Fruit fly (Drosophila melanogaster) whole organism, embryonic: ENCODE results near the gene CG16956.

Experiments used
- Abd-B ChIP-seq: fragments of 200-800 bp; sonication (Bioruptor generic); optimal IDR thresholded peaks from 2 replicates; lab custom pipeline; 2018; ENCODE audit warnings: missing biosample characterization, mild to moderate bottlenecking, missing genetic modification characterization, moderate library complexity
- Adf1 ChIP-seq: fragments of 200-800 bp; sonication (Bioruptor generic); IDR thresholded peaks from 2 replicates; pipeline ENCODE4 v1.3.6; 2022; ENCODE audit warnings: missing biosample characterization, missing genetic modification characterization
- Bgb ChIP-seq: fragments of 200-800 bp; sonication (Bioruptor generic); IDR thresholded peaks from 2 replicates; pipeline ENCODE4 v1.3.6; 2022; ENCODE audit warnings: missing biosample characterization, missing genetic modification characterization; ENCODE audit not compliant: partially characterized antibody
- C15 ChIP-seq: fragments of 200-800 bp; sonication (Bioruptor generic); IDR thresholded peaks from 3 replicates; pipeline ENCODE4 v1.3.6; 2022; ENCODE audit warnings: missing biosample characterization, missing genetic modification characterization
- CG10431 ChIP-seq: fragments of 200-800 bp; sonication (Bioruptor generic); optimal IDR thresholded peaks from 3 replicates; lab custom pipeline; 2018; ENCODE audit warnings: missing biosample characterization, mild to moderate bottlenecking, missing genetic modification characterization
- CG10979 ChIP-seq: fragments of 200-800 bp; sonication (Bioruptor generic); optimal IDR thresholded peaks from 2 replicates; lab custom pipeline; 2018; ENCODE audit warnings: missing biosample characterization, mild to moderate bottlenecking, missing genetic modification characterization, moderate library complexity
- CG11696 ChIP-seq: fragments of 200-800 bp; sonication (Bioruptor generic); IDR thresholded peaks from 2 replicates; pipeline ENCODE4 v1.3.6; 2022; ENCODE audit warnings: missing biosample characterization, missing genetic modification characterization
- CG1233 ChIP-seq: fragments of 200-800 bp; sonication (Bioruptor generic); optimal IDR thresholded peaks from 4 replicates; lab custom pipeline; 2018; ENCODE audit warnings: missing biosample characterization, mild to moderate bottlenecking, missing genetic modification characterization
- CG14050 ChIP-seq: fragments of 200-800 bp; sonication (Bioruptor generic); IDR thresholded peaks from 3 replicates; pipeline ENCODE4 v1.3.6; 2022; ENCODE audit warnings: missing biosample characterization, missing genetic modification characterization
- CG17385 ChIP-seq: fragments of 200-800 bp; sonication (Bioruptor generic); optimal IDR thresholded peaks from 3 replicates; lab custom pipeline; 2018; ENCODE audit warnings: missing biosample characterization, mild to moderate bottlenecking, missing genetic modification characterization
- CG17802 ChIP-seq: fragments of 200-800 bp; sonication (Bioruptor generic); optimal IDR thresholded peaks from 2 replicates; lab custom pipeline; 2018; ENCODE audit warnings: missing biosample characterization, mild to moderate bottlenecking, missing genetic modification characterization, moderate library complexity
- CG2678 ChIP-seq: fragments of 200-800 bp; sonication (Bioruptor generic); optimal IDR thresholded peaks from 3 replicates; lab custom pipeline; 2019; ENCODE audit warnings: missing biosample characterization, mild to moderate bottlenecking, missing genetic modification characterization, moderate library complexity
- CG30403 ChIP-seq: fragments of 200-800 bp; sonication (Bioruptor generic); optimal IDR thresholded peaks from 3 replicates; lab custom pipeline; 2016; ENCODE audit warnings: missing biosample characterization, missing genetic modification characterization
- CG31224 ChIP-seq: fragments of 200-800 bp; sonication (Bioruptor generic); IDR thresholded peaks from 2 replicates; pipeline ENCODE4 v1.3.6; 2022; ENCODE audit warnings: missing biosample characterization, missing genetic modification characterization
- CG31365 ChIP-seq: fragments of 200-800 bp; sonication (Bioruptor generic); optimal IDR thresholded peaks from 2 replicates; lab custom pipeline; 2018; ENCODE audit warnings: missing biosample characterization, mild to moderate bottlenecking, missing genetic modification characterization
- CG32532 ChIP-seq: fragments of 200-800 bp; sonication (Bioruptor generic); IDR thresholded peaks from 2 replicates; pipeline ENCODE4 v1.3.6; 2022; ENCODE audit warnings: missing biosample characterization, missing genetic modification characterization
- CG3407 ChIP-seq: fragments of 200-800 bp; sonication (Bioruptor generic); optimal IDR thresholded peaks from 2 replicates; lab custom pipeline; 2018; ENCODE audit warnings: missing biosample characterization, mild to moderate bottlenecking, missing genetic modification characterization
- CG4328 ChIP-seq: fragments of 200-800 bp; sonication (Bioruptor generic); optimal IDR thresholded peaks from 3 replicates; lab custom pipeline; 2017; ENCODE audit warnings: missing biosample characterization, missing genetic modification reagents, missing genetic modification characterization
- CG6175 ChIP-seq: fragments of 200-800 bp; sonication (Bioruptor generic); IDR thresholded peaks from 3 replicates; pipeline ENCODE4 v1.3.6; 2022; ENCODE audit warnings: missing biosample characterization, missing genetic modification characterization
- CG6854 ChIP-seq: fragments of 200-800 bp; sonication (Bioruptor generic); optimal IDR thresholded peaks from 3 replicates; lab custom pipeline; 2017; ENCODE audit warnings: missing biosample characterization, mild to moderate bottlenecking, missing genetic modification characterization
- CG8290 ChIP-seq, 3 experiments: fragments of 200-800 bp; sonication (Bioruptor generic); optimal IDR thresholded peaks; 2 replicates each; lab custom pipeline; 2016 to 2019; ENCODE audit warnings: missing biosample characterization in 3 of 3, missing genetic modification characterization in 3 of 3, mild to moderate bottlenecking in 2 of 3, moderate library complexity in 1 of 3
- CG9215 ChIP-seq: fragments of 200-800 bp; sonication (Bioruptor generic); IDR thresholded peaks from 2 replicates; pipeline ENCODE4 v1.3.6; 2022; ENCODE audit warnings: missing biosample characterization, missing genetic modification characterization
- CG9797 ChIP-seq: fragments of 200-800 bp; sonication (Bioruptor generic); optimal IDR thresholded peaks from 3 replicates; lab custom pipeline; 2018; ENCODE audit warnings: missing biosample characterization, mild to moderate bottlenecking, missing genetic modification characterization
- CTCF ChIP-seq: fragments of 200-800 bp; sonication (Bioruptor generic); optimal IDR thresholded peaks from 2 replicates; lab custom pipeline; 2017; ENCODE audit warnings: missing biosample characterization, mild to moderate bottlenecking, missing genetic modification characterization, moderate library complexity
- Dip2 ChIP-seq: fragments of 200-800 bp; sonication (Bioruptor generic); IDR thresholded peaks from 2 replicates; pipeline ENCODE4 v1.3.6; 2022; ENCODE audit warnings: missing biosample characterization, missing genetic modification characterization
- Drgx ChIP-seq: fragments of 200-800 bp; sonication (Bioruptor generic); IDR thresholded peaks from 2 replicates; pipeline ENCODE4 v1.3.6; 2022; ENCODE audit warnings: missing biosample characterization, missing genetic modification characterization
- Eip74EF ChIP-seq, 2 experiments: fragments of 200-800 bp in 1 of 2; fragments of >200 bp in 1 of 2; sonication (Bioruptor generic) in 1 of 2; optimal IDR thresholded peaks; 2 replicates each; lab custom pipeline; 2017 to 2019; ENCODE audit warnings: missing biosample characterization in 2 of 2, missing genetic modification characterization in 2 of 2, mild to moderate bottlenecking in 1 of 2, moderate library complexity in 1 of 2
- GATAe ChIP-seq: fragments of 200-800 bp; sonication (Bioruptor generic); conservative IDR thresholded peaks from 2 replicates; pipeline ENCODE4 v1.3.6; 2022; ENCODE audit warnings: missing biosample characterization, missing genetic modification characterization
- Gsc ChIP-seq: fragments of 200-800 bp; sonication (Bioruptor generic); IDR thresholded peaks from 2 replicates; pipeline ENCODE4 v1.3.6; 2022; ENCODE audit warnings: missing biosample characterization, missing genetic modification characterization
- H15 ChIP-seq: fragments of 200-800 bp; sonication (Bioruptor generic); IDR thresholded peaks from 3 replicates; pipeline ENCODE4 v1.3.6; 2022; ENCODE audit warnings: missing biosample characterization, missing genetic modification characterization
- Lpt ChIP-seq: fragments of >200 bp; optimal IDR thresholded peaks from 2 replicates; lab custom pipeline; 2018; ENCODE audit warnings: missing biosample characterization, missing genetic modification characterization
- Nf-YB ChIP-seq: fragments of 200-800 bp; sonication (Bioruptor generic); optimal IDR thresholded peaks from 3 replicates; lab custom pipeline; 2019; ENCODE audit warnings: missing biosample characterization, mild to moderate bottlenecking, missing genetic modification characterization, moderate library complexity
- Six4 ChIP-seq: fragments of 200-800 bp; sonication (Bioruptor generic); optimal IDR thresholded peaks from 2 replicates; lab custom pipeline; 2016; ENCODE audit warnings: missing biosample characterization, missing genetic modification characterization
- Sry-δ ChIP-seq: fragments of 200-800 bp; sonication (Bioruptor generic); optimal IDR thresholded peaks from 2 replicates; lab custom pipeline; 2016; ENCODE audit warnings: missing biosample characterization, missing genetic modification characterization
- amos ChIP-seq: fragments of 200-800 bp; sonication (Bioruptor generic); IDR thresholded peaks from 2 replicates; pipeline ENCODE4 v1.3.6; 2022; ENCODE audit warnings: missing biosample characterization, missing genetic modification characterization; ENCODE audit not compliant: partially characterized antibody
- ash1 ChIP-seq: fragments of 200-800 bp; sonication (Bioruptor generic); optimal IDR thresholded peaks from 2 replicates; lab custom pipeline; 2018; ENCODE audit warnings: missing biosample characterization, mild to moderate bottlenecking, missing genetic modification characterization
- danr ChIP-seq: fragments of 200-800 bp; sonication (Bioruptor generic); IDR thresholded peaks from 2 replicates; pipeline ENCODE4 v1.3.6; 2022; ENCODE audit warnings: missing biosample characterization, missing genetic modification characterization
- dm ChIP-seq: fragments of 200-800 bp; sonication (Bioruptor generic); optimal IDR thresholded peaks from 3 replicates; lab custom pipeline; 2016; ENCODE audit warnings: missing biosample characterization, missing genetic modification characterization
- dysf ChIP-seq: fragments of 200-800 bp; sonication (Bioruptor generic); IDR thresholded peaks from 3 replicates; pipeline ENCODE4 v1.3.6; 2022; ENCODE audit warnings: missing biosample characterization, missing genetic modification characterization
- ham ChIP-seq: fragments of 200-800 bp; sonication (Bioruptor generic); IDR thresholded peaks from 2 replicates; pipeline ENCODE4 v1.3.6; 2022; ENCODE audit warnings: missing biosample characterization, missing genetic modification characterization
- hb ChIP-seq: fragments of 200-800 bp; sonication (Bioruptor generic); IDR thresholded peaks from 3 replicates; pipeline ENCODE4 v1.3.6; 2022; ENCODE audit warnings: missing biosample characterization, missing genetic modification characterization; ENCODE audit not compliant: partially characterized antibody
- hth ChIP-seq: fragments of >200 bp; optimal IDR thresholded peaks from 2 replicates; lab custom pipeline; 2017; ENCODE audit warnings: inconsistent platforms
- insv ChIP-seq, 2 experiments: fragments of 200-800 bp; sonication (Bioruptor generic); optimal IDR thresholded peaks; 3 replicates each; lab custom pipeline; 2016 to 2018; ENCODE audit warnings: missing biosample characterization in 2 of 2, missing genetic modification characterization in 2 of 2
- kay ChIP-seq: fragments of 200-800 bp; sonication (Bioruptor generic); optimal IDR thresholded peaks from 2 replicates; lab custom pipeline; 2016; ENCODE audit warnings: missing biosample characterization, missing genetic modification characterization
- lmd ChIP-seq: fragments of 200-800 bp; sonication (Bioruptor generic); IDR thresholded peaks from 2 replicates; pipeline ENCODE4 v1.3.6; 2022; ENCODE audit warnings: missing biosample characterization, missing genetic modification characterization
- nerfin-1 ChIP-seq: fragments of 200-800 bp; sonication (Bioruptor generic); optimal IDR thresholded peaks from 3 replicates; lab custom pipeline; 2019; ENCODE audit warnings: missing biosample characterization, mild to moderate bottlenecking, missing genetic modification characterization, moderate library complexity
- oc ChIP-seq: fragments of 200-800 bp; sonication (Bioruptor generic); optimal IDR thresholded peaks from 2 replicates; lab custom pipeline; 2018; ENCODE audit warnings: missing biosample characterization, mild to moderate bottlenecking, missing genetic modification characterization, moderate library complexity
- phol ChIP-seq: fragments of 200-800 bp; sonication (Bioruptor generic); optimal IDR thresholded peaks from 3 replicates; lab custom pipeline; 2018; ENCODE audit warnings: missing biosample characterization, mild to moderate bottlenecking, missing genetic modification characterization, moderate library complexity
- slp2 ChIP-seq: fragments of 200-800 bp; sonication (Bioruptor generic); optimal IDR thresholded peaks from 2 replicates; lab custom pipeline; 2016; ENCODE audit warnings: missing biosample characterization, missing genetic modification characterization
- stc ChIP-seq: fragments of 200-800 bp; sonication (Bioruptor generic); IDR thresholded peaks from 2 replicates; pipeline ENCODE4 v1.3.6; 2022; ENCODE audit warnings: missing biosample characterization, missing genetic modification characterization
- trem ChIP-seq: fragments of 200-800 bp; optimal IDR thresholded peaks from 3 replicates; lab custom pipeline; 2019; ENCODE audit warnings: missing biosample characterization, mild to moderate bottlenecking, missing genetic modification characterization, moderate library complexity
- yki ChIP-seq: fragments of >200 bp; optimal IDR thresholded peaks from 3 replicates; lab custom pipeline; 2018

CG16956 gene

dm6 chr2L:13370762-13371161 lies 43.6 kb downstream of the CG16956 start, which contains the start of gene ND-B22 (continued):
- TF ChIP-seq oc (no peak), amos (GFP tag; lab: Robert Waterston, UW) (peak; percentile 30; the same call in 1 of the 2 replicates), CG17802 (tag; lab: Kevin White, UChicago) (peak; percentile 32), CG11696 (no peak), CG1233 (GFP tag; lab: Kevin White, UChicago) (peak; percentile 39), CG10979 (tag; lab: Kevin White, UChicago) (peak; percentile 22), CG4328 (GFP tag; lab: Kevin White, UChicago) (no peak), Six4 (GFP tag; lab: Kevin White, UChicago) (no peak), Lpt (GFP tag; lab: Kevin White, UChicago) (no peak), Abd-B (GFP tag; lab: Kevin White, UChicago) (no peak), nerfin-1 (tag; lab: Kevin White, UChicago) (no peak), hth (lab: Kevin White, UChicago) (no peak), danr (GFP tag; lab: Robert Waterston, UW) (no peak), trem (tag; lab: Kevin White, UChicago) (peak; percentile 39), yki (lab: Kevin White, UChicago) (no peak), Drgx (no peak), CG31365 (tag; lab: Kevin White, UChicago) (no peak), ash1 (no peak), CG2678 (peak; percentile 28), CG6854 (GFP tag; lab: Kevin White, UChicago) (no peak), insv (GFP tag; optimal IDR thresholded peaks at IDR 0.05; lab: Kevin White, UChicago) (no peak), Eip74EF (GFP tag; optimal IDR thresholded peaks at IDR 0.05; lab: Kevin White, UChicago) (no peak), dm (no peak), H15 (no peak), CG3407 (GFP tag; lab: Kevin White, UChicago) (peak; percentile 26), Dip2 (GFP tag; lab: Robert Waterston, UW) (no peak), CG6175 (GFP tag; lab: Robert Waterston, UW) (no peak), Bgb (peak; percentile 71), kay (no peak), Sry-δ (GFP tag; lab: Kevin White, UChicago) (peak; percentile 10), Nf-YB (GFP tag; lab: Kevin White, UChicago) (no peak), phol (tag; lab: Kevin White, UChicago) (peak; percentile 46), dysf (GFP tag; lab: Robert Waterston, UW) (0 out of 3 replicates have a peak, but pooled peaks have one; percentile 5), CTCF (GFP tag; lab: Kevin White, UChicago) (peak; percentile 8), ham (no peak), lmd (GFP tag; lab: Robert Waterston, UW) (no peak), CG31224 (no peak), CG10431 (GFP tag; lab: Kevin White, UChicago) (peak; percentile 7), CG14050 (no peak; the same call in 2 of the 3 replicates), stc (GFP tag; lab: Robert Waterston, UW) (no peak), GATAe (GFP tag; lab: Robert Waterston, UW) (no peak), hb (0 out of 3 replicates have a peak, but pooled peaks have one; percentile 28), CG9215 (no peak), slp2 (GFP tag; lab: Kevin White, UChicago) (no peak), CG30403 (GFP tag; lab: Kevin White, UChicago) (peak; percentile 58), Adf1 (GFP tag; lab: Robert Waterston, UW) (no peak; the same call in 1 of the 2 replicates), CG32532 (GFP tag; lab: Robert Waterston, UW) (peak; percentile 57), CG9797 (no peak), C15 (GFP tag; lab: Robert Waterston, UW) (no peak), CG17385 (GFP tag; lab: Kevin White, UChicago) (peak; percentile 49), CG8290 (GFP tag; optimal IDR thresholded peaks at IDR 0.05; lab: Kevin White, UChicago) (no peak), CG8290 (tag; optimal IDR thresholded peaks at IDR 0.05; lab: Kevin White, UChicago) (peak in 1 of 2 experiments; percentile 49), Gsc (GFP tag; lab: Robert Waterston, UW) (no peak)
